Worm (Caenorhabditis elegans) whole organism, young adult: Measurements from ENCODE around the gene C06A1.7.

Source experiments
- B0035.1 ChIP-seq: sonication (generic microtip); optimal IDR thresholded peaks from 2 replicates; lab custom pipeline; 2016; ENCODE audit warnings: missing genetic modification characterization, mild to moderate bottlenecking, missing compliant biosample characterization, missing genotype, missing genetic modification reagents
- B0336.3 ChIP-seq: fragments of 200-800 bp; sonication (Bioruptor generic); IDR thresholded peaks from 2 replicates; pipeline ENCODE4 v1.3.6; 2022; ENCODE audit warnings: missing genetic modification characterization, missing compliant biosample characterization
- D2030.7 ChIP-seq: fragments of 200-800 bp; sonication (Bioruptor generic); IDR thresholded peaks from 2 replicates; pipeline ENCODE4 v1.3.6; 2022; ENCODE audit warnings: missing genetic modification reagents, missing genetic modification characterization, missing compliant biosample characterization
- F33H1.4 ChIP-seq: fragments of 200-800 bp; sonication (Bioruptor generic); IDR thresholded peaks from 2 replicates; pipeline ENCODE4 v1.3.6; 2022; ENCODE audit warnings: missing genetic modification reagents, missing genetic modification characterization, missing compliant biosample characterization
- F52B5.7 ChIP-seq: sonication (generic microtip); optimal IDR thresholded peaks from 2 replicates; lab custom pipeline; 2016; ENCODE audit warnings: mild to moderate bottlenecking, missing genetic modification characterization, missing compliant biosample characterization
- Y53G8AR.9 ChIP-seq: fragments of 200-800 bp; sonication (Bioruptor generic); conservative IDR thresholded peaks from 2 replicates; pipeline ENCODE4 v1.3.6; 2022; ENCODE audit warnings: missing genetic modification reagents, missing genetic modification characterization, missing compliant biosample characterization
- Y67H2A.10 ChIP-seq: fragments of 200-800 bp; sonication (Bioruptor generic); conservative IDR thresholded peaks from 2 replicates; pipeline ENCODE4 v1.3.6; 2022; ENCODE audit warnings: missing genetic modification reagents, missing genetic modification characterization, missing compliant biosample characterization
- ZK185.1 ChIP-seq: sonication (generic microtip); optimal IDR thresholded peaks from 2 replicates; lab custom pipeline; 2016; ENCODE audit warnings: mild to moderate bottlenecking, missing genetic modification characterization, missing compliant biosample characterization; ENCODE audit not compliant: poor library complexity, severe bottlenecking
- akir-1 ChIP-seq: fragments of 200-800 bp; sonication (Bioruptor generic); optimal IDR thresholded peaks from 2 replicates; lab custom pipeline; 2018; ENCODE audit warnings: mild to moderate bottlenecking, missing genetic modification characterization, moderate library complexity, missing compliant biosample characterization
- atf-7 ChIP-seq: sonication (generic microtip); optimal IDR thresholded peaks from 2 replicates; lab custom pipeline; 2017; ENCODE audit warnings: mild to moderate bottlenecking, missing genetic modification characterization, missing compliant biosample characterization
- athp-1 ChIP-seq: sonication (generic microtip); optimal IDR thresholded peaks from 2 replicates; lab custom pipeline; 2017; ENCODE audit warnings: mild to moderate bottlenecking, missing genetic modification characterization, missing compliant biosample characterization
- attf-6 ChIP-seq: fragments of 200-800 bp; sonication (Bioruptor generic); IDR thresholded peaks from 2 replicates; pipeline ENCODE4 v1.3.6; 2022; ENCODE audit warnings: missing genetic modification reagents, missing genetic modification characterization, missing compliant biosample characterization
- cebp-1 ChIP-seq, 2 experiments: fragments of 200-800 bp in 1 of 2; sonication (Bioruptor generic) in 1 of 2; sonication (generic microtip) in 1 of 2; IDR thresholded peaks in 1 of 2; optimal IDR thresholded peaks in 1 of 2; 2 replicates each; pipeline versions ENCODE4 v1.3.6 to Lab custom; 2017 to 2022; ENCODE audit warnings: missing compliant biosample characterization in 2 of 2, missing genetic modification characterization in 2 of 2, mild to moderate bottlenecking in 1 of 2, missing genetic modification reagents in 1 of 2, moderate library complexity in 1 of 2
- ceh-100 ChIP-seq: fragments of 200-800 bp; sonication (Bioruptor generic); IDR thresholded peaks from 2 replicates; pipeline ENCODE4 v1.3.6; 2022; ENCODE audit warnings: missing genetic modification reagents, missing genetic modification characterization, missing compliant biosample characterization
- ceh-58 ChIP-seq: fragments of 200-800 bp; sonication (Bioruptor generic); IDR thresholded peaks from 2 replicates; pipeline ENCODE4 v1.3.6; 2022; ENCODE audit warnings: missing genetic modification characterization, missing compliant biosample characterization
- die-1 ChIP-seq: sonication (generic microtip); optimal IDR thresholded peaks from 2 replicates; lab custom pipeline; 2016; ENCODE audit warnings: missing genotype, mild to moderate bottlenecking, missing genetic modification characterization, missing compliant biosample characterization
- dpl-1 ChIP-seq: fragments of 150-350 bp; optimal IDR thresholded peaks from 2 replicates; lab custom pipeline; 2014; ENCODE audit warnings: missing biosample characterization, missing genetic modification reagents, missing genetic modification characterization
- efl-1 ChIP-seq: fragments of 150-350 bp; optimal IDR thresholded peaks from 2 replicates; lab custom pipeline; 2014; ENCODE audit warnings: missing biosample characterization, missing genetic modification reagents, missing genetic modification characterization
- egl-44 ChIP-seq: fragments of 200-800 bp; sonication (Bioruptor generic); IDR thresholded peaks from 2 replicates; pipeline ENCODE4 v1.3.6; 2022; ENCODE audit warnings: missing genetic modification reagents, missing genetic modification characterization, missing compliant biosample characterization
- egrh-3 ChIP-seq: fragments of 200-800 bp; sonication (Bioruptor generic); IDR thresholded peaks from 2 replicates; pipeline ENCODE4 v1.3.6; 2022; ENCODE audit warnings: missing genetic modification reagents, missing genetic modification characterization, missing compliant biosample characterization
- ets-4 ChIP-seq: fragments of 200-800 bp; sonication (Bioruptor generic); optimal IDR thresholded peaks from 2 replicates; lab custom pipeline; 2018; ENCODE audit warnings: mild to moderate bottlenecking, missing genetic modification characterization, missing compliant biosample characterization
- gei-17 ChIP-seq: fragments of 200-800 bp; sonication (Bioruptor generic); optimal IDR thresholded peaks from 2 replicates; lab custom pipeline; 2018; ENCODE audit warnings: mild to moderate bottlenecking, missing genetic modification characterization, missing compliant biosample characterization
- him-1 ChIP-seq: sonication (generic microtip); optimal IDR thresholded peaks from 2 replicates; lab custom pipeline; 2016; ENCODE audit warnings: missing genotype, missing genetic modification reagents, missing genetic modification characterization, missing compliant biosample characterization
- hmg-20 ChIP-seq: fragments of 200-800 bp; sonication (Bioruptor generic); IDR thresholded peaks from 2 replicates; pipeline ENCODE4 v1.3.6; 2022; ENCODE audit warnings: missing genetic modification reagents, missing genetic modification characterization, missing compliant biosample characterization
- hsf-1 ChIP-seq: fragments of 200-800 bp; sonication (Bioruptor generic); IDR thresholded peaks from 2 replicates; pipeline ENCODE4 v1.3.6; 2022; ENCODE audit warnings: missing genetic modification reagents, missing genetic modification characterization, missing compliant biosample characterization
- lin-35 ChIP-seq, 3 experiments: fragments of 150-350 bp in 2 of 3; sonication (generic microtip) in 1 of 3; optimal IDR thresholded peaks; 2 replicates each; lab custom pipeline; 2014 to 2018; ENCODE audit warnings: missing biosample characterization in 3 of 3, missing genetic modification characterization in 3 of 3, missing genetic modification reagents in 3 of 3
- lsl-1 ChIP-seq: fragments of 200-800 bp; sonication (Bioruptor generic); optimal IDR thresholded peaks from 2 replicates; lab custom pipeline; 2018; ENCODE audit warnings: mild to moderate bottlenecking, missing genetic modification characterization, moderate library complexity, missing compliant biosample characterization
- lsy-27 ChIP-seq: sonication (generic microtip); optimal IDR thresholded peaks from 2 replicates; lab custom pipeline; 2017; ENCODE audit warnings: missing genetic modification characterization, mild to moderate bottlenecking, missing compliant biosample characterization, antibody characterized with exemption, missing genotype, borderline replicate concordance; ENCODE audit not compliant: insufficient read depth
- mcd-1 ChIP-seq: fragments of 200-800 bp; sonication (Bioruptor generic); IDR thresholded peaks from 2 replicates; pipeline ENCODE4 v1.3.6; 2022; ENCODE audit warnings: missing genetic modification reagents, missing genetic modification characterization, missing compliant biosample characterization
- mel-28 ChIP-seq: sonication (generic microtip); optimal IDR thresholded peaks from 2 replicates; lab custom pipeline; 2016; ENCODE audit warnings: borderline replicate concordance, mild to moderate bottlenecking, missing genetic modification characterization, missing compliant biosample characterization
- mes-4 ChIP-seq: sonication (generic microtip); optimal IDR thresholded peaks from 2 replicates; lab custom pipeline; 2016; ENCODE audit warnings: missing genotype, missing genetic modification characterization, missing compliant biosample characterization
- mxl-1 ChIP-seq: sonication (generic microtip); optimal IDR thresholded peaks from 2 replicates; lab custom pipeline; 2016; ENCODE audit warnings: missing genetic modification characterization, missing compliant biosample characterization
- nfya-2 ChIP-seq: fragments of 200-800 bp; sonication (Bioruptor generic); IDR thresholded peaks from 2 replicates; pipeline ENCODE4 v1.3.6; 2022; ENCODE audit warnings: missing genetic modification reagents, missing genetic modification characterization, missing compliant biosample characterization
- nfyb-1 ChIP-seq: fragments of 200-800 bp; sonication (Bioruptor generic); IDR thresholded peaks from 2 replicates; pipeline ENCODE4 v1.3.6; 2022; ENCODE audit warnings: missing genetic modification reagents, missing genetic modification characterization, missing compliant biosample characterization
- nhr-90 ChIP-seq: sonication (generic microtip); optimal IDR thresholded peaks from 2 replicates; lab custom pipeline; 2016; ENCODE audit warnings: missing genotype, mild to moderate bottlenecking, missing genetic modification characterization, missing compliant biosample characterization
- rcor-1 ChIP-seq: fragments of 200-800 bp; sonication (Bioruptor generic); IDR thresholded peaks from 2 replicates; pipeline ENCODE4 v1.3.6; 2022; ENCODE audit warnings: missing genetic modification reagents, missing genetic modification characterization, missing compliant biosample characterization
- rec-8 ChIP-seq, 2 experiments: sonication (generic microtip); optimal IDR thresholded peaks; 2 replicates each; lab custom pipeline; 2016; ENCODE audit warnings: mild to moderate bottlenecking in 2 of 2, missing genetic modification characterization in 2 of 2, missing genetic modification reagents in 2 of 2, missing genotype in 2 of 2, missing biosample characterization in 1 of 2, missing compliant biosample characterization in 1 of 2, moderate library complexity in 1 of 2
- rpc-1 ChIP-seq, 2 experiments: fragments of 150-350 bp in 1 of 2; sonication (generic microtip) in 1 of 2; optimal IDR thresholded peaks; 2 replicates each; lab custom pipeline; 2014 to 2018; ENCODE audit warnings: missing biosample characterization in 1 of 2, missing genetic modification characterization in 1 of 2, missing genetic modification reagents in 1 of 2, missing genotype in 1 of 2
- snpc-1.1 ChIP-seq: sonication (generic microtip); optimal IDR thresholded peaks from 2 replicates; lab custom pipeline; 2017; ENCODE audit warnings: missing genetic modification characterization, mild to moderate bottlenecking, missing compliant biosample characterization, antibody characterized with exemption, moderate library complexity, missing genotype, missing genetic modification reagents; ENCODE audit not compliant: insufficient read depth
- snpc-1.3 ChIP-seq: sonication (generic microtip); optimal IDR thresholded peaks from 2 replicates; lab custom pipeline; 2017; ENCODE audit warnings: missing genetic modification characterization, mild to moderate bottlenecking, missing compliant biosample characterization, antibody characterized with exemption, moderate library complexity, missing genotype, missing genetic modification reagents; ENCODE audit not compliant: insufficient read depth
- snpc-3.4 ChIP-seq: sonication (generic microtip); optimal IDR thresholded peaks from 2 replicates; lab custom pipeline; 2017; ENCODE audit warnings: missing genetic modification characterization, mild to moderate bottlenecking, missing compliant biosample characterization, antibody characterized with exemption, moderate library complexity, missing genotype, missing genetic modification reagents
- unc-130 ChIP-seq: sonication (generic microtip); optimal IDR thresholded peaks from 2 replicates; lab custom pipeline; 2016; ENCODE audit warnings: missing genetic modification reagents, missing genetic modification characterization, missing compliant biosample characterization
- ztf-22 ChIP-seq: fragments of 200-800 bp; sonication (Bioruptor generic); optimal IDR thresholded peaks from 2 replicates; lab custom pipeline; 2018; ENCODE audit warnings: mild to moderate bottlenecking, missing genetic modification characterization, moderate library complexity, missing compliant biosample characterization
- ztf-6 ChIP-seq: fragments of 200-800 bp; sonication (Bioruptor generic); IDR thresholded peaks from 2 replicates; pipeline ENCODE4 v1.3.6; 2022; ENCODE audit warnings: missing genetic modification reagents, missing genetic modification characterization, missing compliant biosample characterization

C06A1.7 gene

ce11 chrII:10551985-10552736 lies 12.5 kb upstream of the C06A1.7 start (continued):
- no peak for TF ChIP-seq snpc-1.3 (tag; lab: Kevin White, UChicago)
- TF ChIP-seq Y53G8AR.9: 0 out of 2 replicates have a peak, but pooled peaks have one; percentile 12
- no peak for TF ChIP-seq snpc-3.4
- no peak for TF ChIP-seq D2030.7 (GFP tag; lab: Robert Waterston, UW)
- TF ChIP-seq ceh-58 (GFP tag; lab: Robert Waterston, UW): no peak
- TF ChIP-seq F52B5.7 (tag; lab: Kevin White, UChicago): peak; percentile 52
- TF ChIP-seq dpl-1: no peak
- no peak for TF ChIP-seq lsl-1
- no peak for TF ChIP-seq ets-4 (GFP tag; lab: Kevin White, UChicago)
- no peak for TF ChIP-seq mes-4 (tag; lab: Kevin White, UChicago)
- TF ChIP-seq rec-8 (tag; optimal IDR thresholded peaks at IDR 0.05; lab: Kevin White, UChicago): no peak
- TF ChIP-seq attf-6 (GFP tag; lab: Robert Waterston, UW): no peak
- TF ChIP-seq ztf-6 (GFP tag; lab: Robert Waterston, UW): 0 out of 2 replicates have a peak, but pooled peaks have one; percentile 20
- no peak for TF ChIP-seq mel-28 (tag; lab: Kevin White, UChicago)
- TF ChIP-seq egl-44 (GFP tag; lab: Robert Waterston, UW): no peak
- peak; percentile 69 for TF ChIP-seq mcd-1
- no peak for TF ChIP-seq nfya-2 (GFP tag; lab: Robert Waterston, UW)
- TF ChIP-seq rcor-1 (GFP tag; lab: Robert Waterston, UW): peak; percentile 70
- no peak for TF ChIP-seq ceh-100 (GFP tag; lab: Robert Waterston, UW)
- TF ChIP-seq hsf-1 (GFP tag; lab: Robert Waterston, UW): no peak
- TF ChIP-seq ztf-22 (GFP tag; lab: Kevin White, UChicago): peak; percentile 50
- no peak for TF ChIP-seq him-1 (tag; lab: Kevin White, UChicago)
- peak; percentile 88 for TF ChIP-seq nfyb-1 (GFP tag; lab: Robert Waterston, UW)
- 0 out of 2 replicates have a peak, but pooled peaks have one; percentile 8 for TF ChIP-seq F33H1.4 (GFP tag; lab: Robert Waterston, UW)
- TF ChIP-seq akir-1 (GFP tag; lab: Kevin White, UChicago): no peak
- TF ChIP-seq hmg-20 (GFP tag; lab: Robert Waterston, UW): 0 out of 2 replicates have a peak, but pooled peaks have one; percentile 14
- peak in 1 of 3 experiments; percentile 87 for TF ChIP-seq lin-35 (GFP tag; optimal IDR thresholded peaks at IDR 0.05; lab: Kevin White, UChicago)
- TF ChIP-seq die-1 (tag; lab: Kevin White, UChicago): no peak
- no peak for TF ChIP-seq lsy-27 (tag; lab: Kevin White, UChicago)
- TF ChIP-seq ZK185.1 (tag; lab: Kevin White, UChicago): peak; percentile 18
- peak; percentile 22 for TF ChIP-seq B0035.1 (tag; lab: Kevin White, UChicago)
- peak; percentile 87 for TF ChIP-seq atf-7 (tag; lab: Kevin White, UChicago)
- TF ChIP-seq snpc-1.1 (tag; lab: Kevin White, UChicago): peak; percentile 5
- no peak for TF ChIP-seq unc-130 (GFP tag; lab: Kevin White, UChicago)
- TF ChIP-seq nhr-90: peak; percentile 73
- TF ChIP-seq B0336.3 (GFP tag; lab: Robert Waterston, UW): peak; percentile 80; the same call in 1 of the 2 replicates
- TF ChIP-seq gei-17 (GFP tag; lab: Kevin White, UChicago): peak; percentile 57
- TF ChIP-seq mxl-1: no peak
- TF ChIP-seq efl-1 (GFP tag; lab: Kevin White, UChicago): no peak
- peak; percentile 69 for TF ChIP-seq athp-1 (tag; lab: Kevin White, UChicago)
- TF ChIP-seq egrh-3 (GFP tag; lab: Robert Waterston, UW): 0 out of 2 replicates have a peak, but pooled peaks have one; percentile 10
- 0 out of 2 replicates have a peak, but pooled peaks have one; percentile 8 for TF ChIP-seq Y67H2A.10
- no peak for TF ChIP-seq rpc-1 (optimal IDR thresholded peaks at IDR 0.05; lab: Kevin White, UChicago)
- TF ChIP-seq rpc-1 (tag; optimal IDR thresholded peaks at IDR 0.05; lab: Kevin White, UChicago): no peak
- no peak for TF ChIP-seq cebp-1 (GFP tag; IDR thresholded peaks at IDR 0.05; lab: Robert Waterston, UW)
- TF ChIP-seq cebp-1 (tag; optimal IDR thresholded peaks at IDR 0.05; lab: Kevin White, UChicago): peak; percentile 84
